Fruit fly (Drosophila melanogaster): Measurements from ENCODE around the gene CG18731.

The CG18731 gene

dm6 chr3R:29675333-29675732 is 49.5 kb upstream of the CG18731 start, which contains the start of the genes Bub3 and Cap-D2 (continued):
- peak; percentile 88 for TF ChIP-seq Opbp (GFP tag; IDR thresholded peaks at IDR 0.05; ENCODE audit: partially characterized antibody)
- TF ChIP-seq sug (tag; optimal IDR thresholded peaks at IDR 0.05) = no peak
- TF ChIP-seq Dbx (GFP tag; IDR thresholded peaks at IDR 0.05) = peak; percentile 84
- no peak for TF ChIP-seq Lim3 (GFP tag; IDR thresholded peaks at IDR 0.05)
- TF ChIP-seq Taf1 (GFP tag; IDR thresholded peaks at IDR 0.05) = peak; percentile 34; the same call in 1 of the 2 replicates
- TF ChIP-seq jing (GFP tag; optimal IDR thresholded peaks at IDR 0.05) = no peak
- no peak for TF ChIP-seq slou (GFP tag; optimal IDR thresholded peaks at IDR 0.05)
- TF ChIP-seq so (GFP tag; IDR thresholded peaks at IDR 0.05) = no peak
- peak; percentile 19 for TF ChIP-seq NC2α (GFP tag; optimal IDR thresholded peaks at IDR 0.05)
- TF ChIP-seq oc (tag; optimal IDR thresholded peaks at IDR 0.05) = peak; percentile 12
- TF ChIP-seq scrt (GFP tag; optimal IDR thresholded peaks at IDR 0.05) = no peak
- no peak for TF ChIP-seq dysf (GFP tag; IDR thresholded peaks at IDR 0.05)
- no peak for TF ChIP-seq bigmax (GFP tag; optimal IDR thresholded peaks at IDR 0.05)
- TF ChIP-seq Nf-YC (tag; optimal IDR thresholded peaks at IDR 0.05) = no peak
- no peak for TF ChIP-seq Doc2 (GFP tag; IDR thresholded peaks at IDR 0.05)
- no peak for TF ChIP-seq gce (GFP tag; IDR thresholded peaks at IDR 0.05)
- peak; percentile 70 for TF ChIP-seq amos (GFP tag; IDR thresholded peaks at IDR 0.05; ENCODE audit: partially characterized antibody)
- no peak for TF ChIP-seq CG1529 (GFP tag; optimal IDR thresholded peaks at IDR 0.05)
- TF ChIP-seq CG32767 (GFP tag; IDR thresholded peaks at IDR 0.05) = peak; percentile 26; the same call in 1 of the 2 replicates
- TF ChIP-seq CG13424 (tag; optimal IDR thresholded peaks at IDR 0.05) = peak; percentile 77
- peak; percentile 90 for TF ChIP-seq CG34224 (GFP tag; IDR thresholded peaks at IDR 0.05; ENCODE audit: partially characterized antibody)
- TF ChIP-seq Sox100B (GFP tag; optimal IDR thresholded peaks at IDR 0.05) = no peak
- TF ChIP-seq bab2 (GFP tag; optimal IDR thresholded peaks at IDR 0.05) = peak; percentile 73
- TF ChIP-seq Spps (tag; optimal IDR thresholded peaks at IDR 0.05) = peak; percentile 59
- TF ChIP-seq CG31224 (GFP tag; IDR thresholded peaks at IDR 0.05) = peak; percentile 33; the same call in 1 of the 2 replicates
- peak; percentile 45 for TF ChIP-seq Atf3 (GFP tag; optimal IDR thresholded peaks at IDR 0.05)
- TF ChIP-seq Drgx (GFP tag; IDR thresholded peaks at IDR 0.05) = no peak; the same call in 1 of the 2 replicates
- no peak for TF ChIP-seq lov (optimal IDR thresholded peaks at IDR 0.05)
- TF ChIP-seq lov (GFP tag; IDR thresholded peaks at IDR 0.05) = 0 out of 3 replicates have a peak, but pooled peaks have one; percentile 43
- no peak for TF ChIP-seq psq (GFP tag; optimal IDR thresholded peaks at IDR 0.05)
- no peak for TF ChIP-seq lbe (GFP tag; optimal IDR thresholded peaks at IDR 0.05)
- TF ChIP-seq ranshi (GFP tag; IDR thresholded peaks at IDR 0.05) = peak; percentile 69; the same call in 1 of the 2 replicates
- TF ChIP-seq ATbp (GFP tag; optimal IDR thresholded peaks at IDR 0.05) = no peak
- TF ChIP-seq NC2β (GFP tag; optimal IDR thresholded peaks at IDR 0.05) = peak; percentile 78
- TF ChIP-seq otp (GFP tag; IDR thresholded peaks at IDR 0.05) = 0 out of 3 replicates have a peak, but pooled peaks have one; percentile 60
- TF ChIP-seq D19B (GFP tag; optimal IDR thresholded peaks at IDR 0.05) = no peak
- TF ChIP-seq lola (GFP tag; optimal IDR thresholded peaks at IDR 0.05) = peak in 1 of 3 experiments; percentile 68
- TF ChIP-seq Lpt (GFP tag; optimal IDR thresholded peaks at IDR 0.05) = no peak
- peak; percentile 76 for TF ChIP-seq Dref (GFP tag; IDR thresholded peaks at IDR 0.05)
- peak; percentile 46 for TF ChIP-seq CG10959 (GFP tag; IDR thresholded peaks at IDR 0.05)
- peak; percentile 60 for TF ChIP-seq Fer3 (tag; optimal IDR thresholded peaks at IDR 0.05)
- TF ChIP-seq crol (GFP tag; IDR thresholded peaks at IDR 0.05) = no peak
- peak; percentile 53 for TF ChIP-seq CG9215 (GFP tag; IDR thresholded peaks at IDR 0.05)
- peak; percentile 75 for TF ChIP-seq CG3847 (GFP tag; IDR thresholded peaks at IDR 0.05)
- TF ChIP-seq CG17359 (tag; optimal IDR thresholded peaks at IDR 0.05) = no peak
- TF ChIP-seq Dp (GFP tag; optimal IDR thresholded peaks at IDR 0.05) = peak; percentile 59
- no peak for TF ChIP-seq CG2199 (GFP tag; IDR thresholded peaks at IDR 0.05)
- no peak for TF ChIP-seq gem (tag; optimal IDR thresholded peaks at IDR 0.05)
- TF ChIP-seq gfzf (GFP tag; optimal IDR thresholded peaks at IDR 0.05) = peak; percentile 20

Data from whole organism, embryonic.